6 worm cellular contexts compared by ENCODE assay signal in genomic region chrII:14822419-14822818, ce11.
TF ChIP-seq lines count a peak whose summit lies in the region.

No protein-coding gene starts in this region.

TF ChIP-seq in whole organism, L1 larva, 84 proteins besides CTCF, POLR2A, EP300 and RAD21 (continued from another document and continues in another):
- TF ChIP-seq zip-4 (GFP tag; optimal IDR thresholded peaks at IDR 0.05; lab: Kevin White, UChicago) (peak; percentile 21), Y116A8C.19 (tag; optimal IDR thresholded peaks at IDR 0.05; lab: Kevin White, UChicago; ENCODE audit: borderline replicate concordance) (no peak), sup-37 (GFP tag; optimal IDR thresholded peaks at IDR 0.05; lab: Kevin White, UChicago) (peak; percentile 35), ztf-4 (tag; optimal IDR thresholded peaks at IDR 0.05; lab: Kevin White, UChicago) (peak; percentile 47), tbx-2 (tag; optimal IDR thresholded peaks at IDR 0.05; lab: Kevin White, UChicago) (peak; percentile 78), elt-2 (tag; optimal IDR thresholded peaks at IDR 0.05; lab: Kevin White, UChicago) (peak; percentile 74), lin-14 (GFP tag; optimal IDR thresholded peaks at IDR 0.05; lab: Kevin White, UChicago) (peak; percentile 91), irx-1 (tag; optimal IDR thresholded peaks at IDR 0.05; lab: Kevin White, UChicago) (peak; percentile 57), xbp-1 (tag; optimal IDR thresholded peaks at IDR 0.05; lab: Kevin White, UChicago) (peak; percentile 58), nhr-11 (tag; optimal IDR thresholded peaks at IDR 0.05; lab: Kevin White, UChicago) (peak; percentile 1), grh-1 (GFP tag; IDR thresholded peaks at IDR 0.05; lab: Robert Waterston, UW) (peak; percentile 85), elt-3 (tag; optimal IDR thresholded peaks at IDR 0.05; lab: Kevin White, UChicago) (peak in 2 of 6 experiments; percentile 34 to 81), hlh-17 (GFP tag; optimal IDR thresholded peaks at IDR 0.05; lab: Kevin White, UChicago; ENCODE audit: borderline replicate concordance) (no peak), nhr-19 (GFP tag; conservative IDR thresholded peaks at IDR 0.05; lab: Robert Waterston, UW) (peak; percentile 70), nhr-237 (tag; optimal IDR thresholded peaks at IDR 0.05; lab: Kevin White, UChicago) (peak; percentile 43), dpl-1 (GFP tag; optimal IDR thresholded peaks at IDR 0.05; lab: Kevin White, UChicago) (peak; percentile 43 to 64 (median 46)), snpc-4 (tag; optimal IDR thresholded peaks at IDR 0.05; lab: Kevin White, UChicago) (peak; percentile 41), jun-1 (tag; optimal IDR thresholded peaks at IDR 0.05; lab: Kevin White, UChicago) (peak; percentile 71), blmp-1 (tag; optimal IDR thresholded peaks at IDR 0.05; lab: Kevin White, UChicago) (peak; percentile 84), nhr-71 (tag; optimal IDR thresholded peaks at IDR 0.05; lab: Kevin White, UChicago) (peak; percentile 86), fkh-10 (GFP tag; optimal IDR thresholded peaks at IDR 0.05; lab: Kevin White, UChicago) (no peak)

TF ChIP-seq in whole organism, L2 larva, 48 proteins besides CTCF, POLR2A, EP300 and RAD21 (continued from another document):
- TF ChIP-seq crh-2 (tag; optimal IDR thresholded peaks at IDR 0.05; lab: Kevin White, UChicago) (peak; percentile 90), nhr-21 (tag; optimal IDR thresholded peaks at IDR 0.05; lab: Kevin White, UChicago) (peak; percentile 70), ztf-4 (tag; optimal IDR thresholded peaks at IDR 0.05; lab: Kevin White, UChicago) (peak; percentile 38), elt-1 (tag; optimal IDR thresholded peaks at IDR 0.05; lab: Kevin White, UChicago) (peak; percentile 14), aly-2 (tag; optimal IDR thresholded peaks at IDR 0.05; lab: Kevin White, UChicago) (no peak), nhr-25 (tag; optimal IDR thresholded peaks at IDR 0.05; lab: Kevin White, UChicago) (peak; percentile 89), lsy-2 (tag; optimal IDR thresholded peaks at IDR 0.05; lab: Kevin White, UChicago) (peak; percentile 19 to 63), blmp-1 (tag; optimal IDR thresholded peaks at IDR 0.05; lab: Kevin White, UChicago; ENCODE audit: insufficient read depth) (peak; percentile 56), sma-3 (GFP tag; optimal IDR thresholded peaks at IDR 0.05; lab: Kevin White, UChicago) (peak; percentile 71), mdl-1 (tag; optimal IDR thresholded peaks at IDR 0.05; lab: Kevin White, UChicago) (peak in 1 of 2 experiments; percentile 15), ztf-1 (GFP tag; conservative IDR thresholded peaks at IDR 0.05; lab: Robert Waterston, UW) (no peak), fos-1 (tag; optimal IDR thresholded peaks at IDR 0.05; lab: Kevin White, UChicago) (peak; percentile 75), gmeb-1 (tag; optimal IDR thresholded peaks at IDR 0.05; lab: Kevin White, UChicago) (peak; percentile 76), nhr-77 (tag; optimal IDR thresholded peaks at IDR 0.05; lab: Kevin White, UChicago) (peak; percentile 51), mab-5 (tag; optimal IDR thresholded peaks at IDR 0.05; lab: Kevin White, UChicago) (no peak), sma-9 (GFP tag; optimal IDR thresholded peaks at IDR 0.05; lab: Kevin White, UChicago) (peak; percentile 86), sma-9 (tag; optimal IDR thresholded peaks at IDR 0.05; lab: Kevin White, UChicago) (no peak), ceh-82 (tag; optimal IDR thresholded peaks at IDR 0.05; lab: Kevin White, UChicago) (no peak), snpc-4 (tag; optimal IDR thresholded peaks at IDR 0.05; lab: Kevin White, UChicago) (peak; percentile 0)

TF ChIP-seq in whole organism, L3 larva, 47 proteins besides CTCF, POLR2A, EP300 and RAD21 (continued from another document):
- TF ChIP-seq fkh-10 (GFP tag; optimal IDR thresholded peaks at IDR 0.05; lab: Kevin White, UChicago), result no peak
- no peak for TF ChIP-seq mml-1 (tag; optimal IDR thresholded peaks at IDR 0.05; lab: Kevin White, UChicago)
- TF ChIP-seq ceh-28 (tag; optimal IDR thresholded peaks at IDR 0.05; lab: Kevin White, UChicago), result peak; percentile 55
- peak; percentile 71 for TF ChIP-seq elt-1 (tag; optimal IDR thresholded peaks at IDR 0.05; lab: Kevin White, UChicago)
- TF ChIP-seq lsy-12 (tag; optimal IDR thresholded peaks at IDR 0.05; lab: Kevin White, UChicago), result peak; percentile 35
- peak; percentile 95 for TF ChIP-seq nhr-25 (tag; optimal IDR thresholded peaks at IDR 0.05; lab: Kevin White, UChicago)
- no peak for TF ChIP-seq sea-2 (GFP tag; optimal IDR thresholded peaks at IDR 0.05; lab: Kevin White, UChicago)
- TF ChIP-seq egl-5 (tag; optimal IDR thresholded peaks at IDR 0.05; lab: Kevin White, UChicago), result no peak
- TF ChIP-seq nhr-43 (tag; optimal IDR thresholded peaks at IDR 0.05; lab: Kevin White, UChicago; ENCODE audit: poor library complexity, severe bottlenecking), result peak; percentile 62
- TF ChIP-seq lin-15B (tag; optimal IDR thresholded peaks at IDR 0.05; lab: Kevin White, UChicago), result peak; percentile 20
- no peak for TF ChIP-seq ama-1 (optimal IDR thresholded peaks at IDR 0.05; lab: Kevin White, UChicago)
- peak; percentile 79 for TF ChIP-seq elt-2 (tag; optimal IDR thresholded peaks at IDR 0.05; lab: Kevin White, UChicago)
- TF ChIP-seq pqm-1 (tag; optimal IDR thresholded peaks at IDR 0.05; lab: Kevin White, UChicago), result peak; percentile 94
- TF ChIP-seq nfya-1 (tag; optimal IDR thresholded peaks at IDR 0.05; lab: Kevin White, UChicago; ENCODE audit: insufficient read depth), result peak; percentile 37
- no peak for TF ChIP-seq ztf-11 (tag; optimal IDR thresholded peaks at IDR 0.05; lab: Kevin White, UChicago)
- no peak for TF ChIP-seq lin-39 (tag; optimal IDR thresholded peaks at IDR 0.05; lab: Kevin White, UChicago)

TF ChIP-seq in whole organism, L4 larva, 104 proteins besides CTCF, POLR2A, EP300 and RAD21 (continued from another document and continues in another):
- TF ChIP-seq nhr-10 (tag; optimal IDR thresholded peaks at IDR 0.05; lab: Kevin White, UChicago), result peak; percentile 54
- TF ChIP-seq ZK337.2 (GFP tag; IDR thresholded peaks at IDR 0.05; lab: Robert Waterston, UW), result no peak
- TF ChIP-seq nhr-6 (tag; optimal IDR thresholded peaks at IDR 0.05; lab: Kevin White, UChicago), result peak; percentile 39
- peak; percentile 44 for TF ChIP-seq spr-1 (tag; optimal IDR thresholded peaks at IDR 0.05; lab: Kevin White, UChicago)
- peak; percentile 88 for TF ChIP-seq nhr-28 (tag; optimal IDR thresholded peaks at IDR 0.05; lab: Kevin White, UChicago)
- peak; percentile 79 for TF ChIP-seq hlh-30 (tag; optimal IDR thresholded peaks at IDR 0.05; lab: Kevin White, UChicago; ENCODE audit: insufficient read depth)
- TF ChIP-seq snpc-1.2 (GFP tag; IDR thresholded peaks at IDR 0.05; lab: Robert Waterston, UW), result no peak
- no peak for TF ChIP-seq F37D6.2 (tag; optimal IDR thresholded peaks at IDR 0.05; lab: Kevin White, UChicago)
- TF ChIP-seq R02D3.7 (tag; optimal IDR thresholded peaks at IDR 0.05; lab: Kevin White, UChicago), result no peak
- peak in 1 of 2 experiments; percentile 59 for TF ChIP-seq lsy-2 (tag; optimal IDR thresholded peaks at IDR 0.05; lab: Kevin White, UChicago)
- TF ChIP-seq daf-16 (GFP tag; optimal IDR thresholded peaks at IDR 0.05; lab: Kevin White, UChicago), result no peak
- peak; percentile 69 for TF ChIP-seq daf-16 (tag; optimal IDR thresholded peaks at IDR 0.05; lab: Kevin White, UChicago)
- TF ChIP-seq zag-1 (tag; optimal IDR thresholded peaks at IDR 0.05; lab: Kevin White, UChicago), result no peak
- peak; percentile 21; the same call in 1 of the 2 replicates for TF ChIP-seq lin-1 (GFP tag; IDR thresholded peaks at IDR 0.05; lab: Robert Waterston, UW)
- TF ChIP-seq mdt-29 (GFP tag; IDR thresholded peaks at IDR 0.05; lab: Robert Waterston, UW), result no peak
- peak; percentile 64 for TF ChIP-seq nhr-48 (tag; optimal IDR thresholded peaks at IDR 0.05; lab: Kevin White, UChicago)
- TF ChIP-seq zip-2 (tag; optimal IDR thresholded peaks at IDR 0.05; lab: Kevin White, UChicago), result no peak
- TF ChIP-seq lir-3 (tag; optimal IDR thresholded peaks at IDR 0.05; lab: Kevin White, UChicago), result no peak
- peak; percentile 82 for TF ChIP-seq mxl-3 (GFP tag; optimal IDR thresholded peaks at IDR 0.05; lab: Kevin White, UChicago)
- TF ChIP-seq nhr-237 (tag; optimal IDR thresholded peaks at IDR 0.05; lab: Kevin White, UChicago), result no peak
- TF ChIP-seq hlh-11 (tag; optimal IDR thresholded peaks at IDR 0.05; lab: Kevin White, UChicago), result peak; percentile 88
- no peak for TF ChIP-seq zfp-3 (GFP tag; conservative IDR thresholded peaks at IDR 0.05; lab: Robert Waterston, UW)
- TF ChIP-seq ceh-28 (tag; optimal IDR thresholded peaks at IDR 0.05; lab: Kevin White, UChicago), result no peak
- no peak for TF ChIP-seq nhr-111 (GFP tag; optimal IDR thresholded peaks at IDR 0.05; lab: Kevin White, UChicago)
- TF ChIP-seq hif-1 (tag; optimal IDR thresholded peaks at IDR 0.05; lab: Kevin White, UChicago), result peak in 1 of 2 experiments; percentile 3
- peak in 1 of 2 experiments; percentile 59 for TF ChIP-seq mdl-1 (tag; optimal IDR thresholded peaks at IDR 0.05; lab: Kevin White, UChicago)
- no peak for TF ChIP-seq unc-39 (tag; optimal IDR thresholded peaks at IDR 0.05; lab: Kevin White, UChicago)
- no peak for TF ChIP-seq zip-11 (GFP tag; IDR thresholded peaks at IDR 0.05; lab: Robert Waterston, UW)

TF ChIP-seq in whole organism, late embryonic, 69 proteins besides CTCF, POLR2A, EP300 and RAD21 (continued from another document):
- TF ChIP-seq K02D7.2 (tag; optimal IDR thresholded peaks at IDR 0.05; lab: Kevin White, UChicago) (no peak), K09A11.1 (tag; optimal IDR thresholded peaks at IDR 0.05; lab: Kevin White, UChicago; ENCODE audit: insufficient read depth) (no peak), tbx-7 (tag; optimal IDR thresholded peaks at IDR 0.05; lab: Kevin White, UChicago) (no peak), pha-2 (tag; optimal IDR thresholded peaks at IDR 0.05; lab: Kevin White, UChicago) (peak; percentile 46), ceh-31 (tag; optimal IDR thresholded peaks at IDR 0.05; lab: Kevin White, UChicago) (peak; percentile 54), dve-1 (tag; optimal IDR thresholded peaks at IDR 0.05; lab: Kevin White, UChicago) (peak; percentile 78), rnt-1 (tag; optimal IDR thresholded peaks at IDR 0.05; lab: Kevin White, UChicago) (peak; percentile 60)
TF ChIP-seq in whole organism, late embryonic: peak in this region for 12.

TF ChIP-seq in whole organism, young adult, 124 proteins besides CTCF, POLR2A, EP300 and RAD21 (continued from another document):
- TF ChIP-seq attf-5 (GFP tag; optimal IDR thresholded peaks at IDR 0.05; lab: Kevin White, UChicago), result peak; percentile 57
- TF ChIP-seq snpc-4 (GFP tag; optimal IDR thresholded peaks at IDR 0.05; lab: Kevin White, UChicago), result no peak
- TF ChIP-seq snpc-4 (tag; optimal IDR thresholded peaks at IDR 0.05; lab: Kevin White, UChicago), result peak in 3 of 4 experiments; percentile 18 to 56 (median 20)
- peak in 1 of 2 experiments; percentile 1 for TF ChIP-seq let-607 (tag; optimal IDR thresholded peaks at IDR 0.05; lab: Kevin White, UChicago)
- TF ChIP-seq ets-4 (GFP tag; optimal IDR thresholded peaks at IDR 0.05; lab: Kevin White, UChicago), result peak; percentile 4
- TF ChIP-seq gei-17 (GFP tag; optimal IDR thresholded peaks at IDR 0.05; lab: Kevin White, UChicago), result no peak
- no peak for TF ChIP-seq lag-1 (GFP tag; IDR thresholded peaks at IDR 0.05; lab: Robert Waterston, UW)
- TF ChIP-seq C06A6.2 (GFP tag; conservative IDR thresholded peaks at IDR 0.05; lab: Robert Waterston, UW), result no peak
- no peak for TF ChIP-seq Y67H2A.10 (GFP tag; conservative IDR thresholded peaks at IDR 0.05; lab: Robert Waterston, UW)
- peak; percentile 9 for TF ChIP-seq repo-1 (tag; optimal IDR thresholded peaks at IDR 0.05; lab: Kevin White, UChicago)
- peak; percentile 71 for TF ChIP-seq dox-1 (GFP tag; IDR thresholded peaks at IDR 0.05; lab: Robert Waterston, UW)
- TF ChIP-seq rcor-1 (GFP tag; IDR thresholded peaks at IDR 0.05; lab: Robert Waterston, UW), result peak; percentile 45
- TF ChIP-seq cebp-2 (GFP tag; IDR thresholded peaks at IDR 0.05; lab: Robert Waterston, UW), result no peak
- TF ChIP-seq cebp-1 (GFP tag; IDR thresholded peaks at IDR 0.05; lab: Robert Waterston, UW), result no peak
- peak; percentile 61 for TF ChIP-seq cebp-1 (tag; optimal IDR thresholded peaks at IDR 0.05; lab: Kevin White, UChicago)
- TF ChIP-seq mel-28 (tag; optimal IDR thresholded peaks at IDR 0.05; lab: Kevin White, UChicago; ENCODE audit: borderline replicate concordance), result no peak
- no peak for TF ChIP-seq madf-3 (GFP tag; IDR thresholded peaks at IDR 0.05; lab: Robert Waterston, UW)
- 0 out of 2 replicates have a peak, but pooled peaks have one; percentile 30 for TF ChIP-seq zfh-2 (GFP tag; conservative IDR thresholded peaks at IDR 0.05; lab: Robert Waterston, UW)
- peak; percentile 57 for TF ChIP-seq ceh-27 (GFP tag; optimal IDR thresholded peaks at IDR 0.05; lab: Kevin White, UChicago)
- peak; percentile 33; the same call in 1 of the 2 replicates for TF ChIP-seq lin-26 (GFP tag; IDR thresholded peaks at IDR 0.05; lab: Robert Waterston, UW)
